Worm (Caenorhabditis elegans) whole organism, late embryonic: ENCODE results near the gene phat-3.

Experiments used
- C38D4.7 ChIP-seq: fragments of 200-800 bp; sonication (Bioruptor generic); optimal IDR thresholded peaks from 2 replicates; lab custom pipeline; 2018; ENCODE audit warnings: mild to moderate bottlenecking, missing genetic modification characterization, moderate library complexity, missing compliant biosample characterization
- F13H6.1 ChIP-seq: sonication (generic microtip); optimal IDR thresholded peaks from 2 replicates; lab custom pipeline; 2016; ENCODE audit warnings: missing genetic modification characterization, missing compliant biosample characterization
- K02D7.2 ChIP-seq: sonication (generic microtip); optimal IDR thresholded peaks from 2 replicates; lab custom pipeline; 2017; ENCODE audit warnings: mild to moderate bottlenecking, missing genetic modification characterization, missing compliant biosample characterization
- T23F11.4 ChIP-seq: fragments of 200-800 bp; sonication (Bioruptor generic); optimal IDR thresholded peaks from 2 replicates; lab custom pipeline; 2018; ENCODE audit warnings: mild to moderate bottlenecking, missing genetic modification characterization, missing compliant biosample characterization
- Y22D7AL.16 ChIP-seq: sonication (generic microtip); optimal IDR thresholded peaks from 2 replicates; lab custom pipeline; 2016; ENCODE audit warnings: missing genetic modification characterization, missing compliant biosample characterization
- ahr-1 ChIP-seq: sonication (generic microtip); optimal IDR thresholded peaks from 2 replicates; lab custom pipeline; 2016; ENCODE audit warnings: missing genetic modification characterization, missing compliant biosample characterization
- ama-1 ChIP-seq: fragments of 150-350 bp; optimal IDR thresholded peaks from 2 replicates; lab custom pipeline; 2014
- ceh-19 ChIP-seq: fragments of 200-800 bp; sonication (Bioruptor generic); optimal IDR thresholded peaks from 2 replicates; lab custom pipeline; 2018; ENCODE audit warnings: mild to moderate bottlenecking, missing genetic modification characterization, missing compliant biosample characterization
- ceh-22 ChIP-seq: sonication (generic microtip); optimal IDR thresholded peaks from 2 replicates; lab custom pipeline; 2017; ENCODE audit warnings: missing biosample characterization, missing genetic modification characterization
- ceh-24 ChIP-seq: sonication (generic microtip); optimal IDR thresholded peaks from 2 replicates; lab custom pipeline; 2016; ENCODE audit warnings: mild to moderate bottlenecking, missing genetic modification characterization, missing compliant biosample characterization
- ceh-45 ChIP-seq: fragments of 200-800 bp; sonication (Bioruptor generic); IDR thresholded peaks from 2 replicates; pipeline ENCODE4 v1.3.6; 2022; ENCODE audit warnings: missing genetic modification reagents, missing genetic modification characterization, missing compliant biosample characterization
- ceh-6 ChIP-seq: fragments of 200-800 bp; sonication (Bioruptor generic); optimal IDR thresholded peaks from 2 replicates; lab custom pipeline; 2018; ENCODE audit warnings: mild to moderate bottlenecking, missing genetic modification characterization, missing compliant biosample characterization
- ceh-9 ChIP-seq: sonication (generic microtip); optimal IDR thresholded peaks from 2 replicates; lab custom pipeline; 2016; ENCODE audit warnings: mild to moderate bottlenecking, missing genetic modification characterization, inconsistent platforms, missing compliant biosample characterization
- dve-1 ChIP-seq: sonication (generic microtip); optimal IDR thresholded peaks from 2 replicates; lab custom pipeline; 2017; ENCODE audit warnings: antibody characterized with exemption, mild to moderate bottlenecking, missing genetic modification characterization, missing compliant biosample characterization
- elt-2 ChIP-seq: sonication (generic microtip); optimal IDR thresholded peaks from 2 replicates; lab custom pipeline; 2016; ENCODE audit warnings: missing genetic modification reagents, missing genetic modification characterization, missing compliant biosample characterization
- fkh-10 ChIP-seq: fragments of 150-350 bp; optimal IDR thresholded peaks from 2 replicates; lab custom pipeline; 2014; ENCODE audit warnings: missing biosample characterization, missing genetic modification reagents, missing genetic modification characterization
- fkh-6 ChIP-seq: sonication (generic microtip); optimal IDR thresholded peaks from 2 replicates; lab custom pipeline; 2016; ENCODE audit warnings: missing genetic modification characterization, missing compliant biosample characterization
- hlh-30 ChIP-seq: sonication (generic microtip); optimal IDR thresholded peaks from 2 replicates; lab custom pipeline; 2017; ENCODE audit warnings: antibody characterized with exemption, missing genetic modification characterization, missing compliant biosample characterization; ENCODE audit not compliant: insufficient read depth
- hlh-6 ChIP-seq: sonication (generic microtip); optimal IDR thresholded peaks from 2 replicates; lab custom pipeline; 2016; ENCODE audit warnings: missing genotype, missing genetic modification characterization, missing compliant biosample characterization
- hlh-8 ChIP-seq: sonication (generic microtip); optimal IDR thresholded peaks from 2 replicates; lab custom pipeline; 2016; ENCODE audit warnings: missing genotype, missing genetic modification characterization, missing compliant biosample characterization
- madf-2 ChIP-seq: sonication (generic microtip); optimal IDR thresholded peaks from 2 replicates; lab custom pipeline; 2017; ENCODE audit warnings: missing genetic modification characterization, missing compliant biosample characterization
- nfya-1 ChIP-seq: sonication (generic microtip); optimal IDR thresholded peaks from 2 replicates; lab custom pipeline; 2017; ENCODE audit warnings: missing genetic modification characterization, mild to moderate bottlenecking, missing compliant biosample characterization, antibody characterized with exemption, moderate library complexity
- nhr-11 ChIP-seq: fragments of 150-350 bp; optimal IDR thresholded peaks from 2 replicates; lab custom pipeline; 2014; ENCODE audit warnings: missing biosample characterization, missing genetic modification characterization
- pag-3 ChIP-seq: sonication (generic microtip); optimal IDR thresholded peaks from 2 replicates; lab custom pipeline; 2016; ENCODE audit warnings: missing compliant biosample characterization, missing genetic modification characterization, borderline replicate concordance
- pat-9 ChIP-seq: fragments of 200-800 bp; sonication (Bioruptor generic); optimal IDR thresholded peaks from 2 replicates; lab custom pipeline; 2018; ENCODE audit warnings: mild to moderate bottlenecking, missing genetic modification characterization, moderate library complexity, missing compliant biosample characterization
- pax-1 ChIP-seq: fragments of 150-350 bp; optimal IDR thresholded peaks from 2 replicates; lab custom pipeline; 2014; ENCODE audit warnings: missing biosample characterization, missing genetic modification characterization
- pha-2 ChIP-seq: sonication (generic microtip); optimal IDR thresholded peaks from 2 replicates; lab custom pipeline; 2017; ENCODE audit warnings: mild to moderate bottlenecking, missing genetic modification characterization, missing compliant biosample characterization
- pqm-1 ChIP-seq: sonication (generic microtip); optimal IDR thresholded peaks from 2 replicates; lab custom pipeline; 2016; ENCODE audit warnings: missing genetic modification characterization, missing compliant biosample characterization
- ref-2 ChIP-seq: sonication (generic microtip); optimal IDR thresholded peaks from 2 replicates; lab custom pipeline; 2016; ENCODE audit warnings: missing genetic modification characterization, missing compliant biosample characterization
- sdc-2 ChIP-seq: sonication (generic microtip); optimal IDR thresholded peaks from 2 replicates; lab custom pipeline; 2016; ENCODE audit warnings: missing genotype, missing genetic modification characterization, missing compliant biosample characterization
- syd-9 ChIP-seq: sonication (generic microtip); optimal IDR thresholded peaks from 2 replicates; lab custom pipeline; 2016; ENCODE audit warnings: mild to moderate bottlenecking, missing genetic modification characterization, moderate library complexity, missing compliant biosample characterization
- tbx-2 ChIP-seq: sonication (generic microtip); optimal IDR thresholded peaks from 2 replicates; lab custom pipeline; 2016; ENCODE audit warnings: missing genetic modification characterization, missing compliant biosample characterization
- ttx-3 ChIP-seq: sonication (generic microtip); optimal IDR thresholded peaks from 2 replicates; lab custom pipeline; 2016; ENCODE audit warnings: missing genetic modification reagents, missing genetic modification characterization, missing compliant biosample characterization
- unc-86 ChIP-seq: sonication (generic microtip); optimal IDR thresholded peaks from 2 replicates; lab custom pipeline; 2016; ENCODE audit warnings: missing genetic modification characterization, missing compliant biosample characterization
- ztf-16 ChIP-seq: sonication (generic microtip); optimal IDR thresholded peaks from 2 replicates; lab custom pipeline; 2017; ENCODE audit warnings: missing genetic modification characterization, missing compliant biosample characterization

Gene phat-3

DNA sequence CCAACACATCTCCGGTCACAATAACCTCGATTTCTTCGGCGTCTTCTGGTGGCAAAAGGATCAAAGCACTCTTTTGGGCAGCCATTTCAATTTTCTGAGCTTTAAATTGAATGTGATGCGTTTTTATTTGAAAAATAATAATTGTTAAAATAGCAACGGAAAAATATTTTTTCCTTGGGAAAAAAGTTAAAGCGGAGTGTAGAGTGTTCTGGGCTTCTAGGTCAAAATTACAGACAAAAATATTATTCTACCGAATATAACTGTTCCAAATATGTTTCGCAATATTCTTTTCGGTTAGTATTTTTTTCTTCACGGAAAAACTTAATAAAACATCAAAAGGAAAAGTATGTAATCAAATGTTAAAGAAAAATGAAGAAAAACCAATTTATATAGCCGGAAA, 11.3 kb downstream of the phat-3 start, which contains the start of gene djr-1.2:
Gene djr-1.2 (minus strand): TSS at position 101 of the 400 bp plus-strand sequence.
- TF ChIP-seq ceh-19 (no peak), C38D4.7 (GFP tag; lab: Kevin White, UChicago) (no peak), madf-2 (tag; lab: Kevin White, UChicago) (no peak)

DNA sequence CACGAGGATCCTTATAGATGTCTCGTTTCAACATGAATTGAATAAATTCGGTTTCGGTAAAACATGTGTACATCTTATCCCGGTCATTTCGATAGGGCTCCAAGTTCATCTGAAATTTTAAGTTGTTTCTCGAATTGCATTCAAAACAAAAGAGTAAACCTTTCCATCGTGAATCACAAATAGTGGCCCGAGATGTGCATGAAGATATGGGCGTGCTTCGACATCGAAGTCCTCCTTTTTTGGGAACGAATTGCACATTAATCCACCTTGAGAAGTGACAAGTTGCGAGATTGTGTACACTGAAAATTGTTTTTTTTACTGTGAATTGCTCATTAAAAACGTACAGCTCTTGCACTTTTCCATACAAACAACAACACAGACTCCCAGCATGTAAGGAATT, 12.5 kb downstream of the phat-3 start:
- no peak for TF ChIP-seq pag-3 (tag; lab: Kevin White, UChicago)
- no peak for TF ChIP-seq ceh-24
- no peak for TF ChIP-seq hlh-8 (tag; lab: Kevin White, UChicago)
- TF ChIP-seq ceh-9 = no peak
- no peak for TF ChIP-seq ceh-22 (tag; lab: Kevin White, UChicago)
- no peak for TF ChIP-seq hlh-30 (tag; lab: Kevin White, UChicago)
- TF ChIP-seq pqm-1 (tag; lab: Kevin White, UChicago) = no peak

DNA sequence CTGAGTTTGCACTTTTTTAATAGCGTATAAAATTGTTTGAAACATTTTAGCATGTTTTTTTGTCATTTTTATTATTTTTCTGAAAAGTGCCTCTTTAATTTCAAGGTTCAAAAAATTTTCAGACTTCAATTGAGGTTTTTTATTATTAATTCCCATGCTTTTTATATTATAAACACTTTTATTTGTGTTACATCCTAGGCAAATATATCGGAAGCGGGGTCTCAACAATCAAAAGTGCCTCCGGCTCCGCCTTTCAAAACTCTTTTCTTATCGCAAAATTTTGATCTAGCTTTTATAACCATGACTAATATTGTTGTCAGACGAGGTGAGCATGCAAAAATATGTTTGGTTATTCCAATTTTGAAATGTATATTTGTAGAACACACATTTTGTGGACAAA, 29.7 kb downstream of the phat-3 start, which contains the start of gene otpl-2:
Gene otpl-2 (plus strand): TSS at position 301 of the 400 bp plus-strand sequence.
- TF ChIP-seq ref-2 (tag; lab: Kevin White, UChicago) = no peak
- no peak for TF ChIP-seq nfya-1
- no peak for TF ChIP-seq hlh-6 (tag; lab: Kevin White, UChicago)
- TF ChIP-seq ceh-6 (GFP tag; lab: Kevin White, UChicago) = no peak
- TF ChIP-seq Y22D7AL.16 (tag; lab: Kevin White, UChicago) = no peak
- TF ChIP-seq ahr-1 = no peak
- TF ChIP-seq pax-1 (tag; lab: Kevin White, UChicago) = no peak
- TF ChIP-seq tbx-2 (tag; lab: Kevin White, UChicago) = no peak
- no peak for TF ChIP-seq elt-2
- TF ChIP-seq F13H6.1 (tag; lab: Kevin White, UChicago) = no peak
- TF ChIP-seq ceh-19 = no peak
- TF ChIP-seq K02D7.2 (tag; lab: Kevin White, UChicago) = no peak
- no peak for TF ChIP-seq hlh-8 (tag; lab: Kevin White, UChicago)
- TF ChIP-seq dve-1 (tag; lab: Kevin White, UChicago) = no peak

DNA sequence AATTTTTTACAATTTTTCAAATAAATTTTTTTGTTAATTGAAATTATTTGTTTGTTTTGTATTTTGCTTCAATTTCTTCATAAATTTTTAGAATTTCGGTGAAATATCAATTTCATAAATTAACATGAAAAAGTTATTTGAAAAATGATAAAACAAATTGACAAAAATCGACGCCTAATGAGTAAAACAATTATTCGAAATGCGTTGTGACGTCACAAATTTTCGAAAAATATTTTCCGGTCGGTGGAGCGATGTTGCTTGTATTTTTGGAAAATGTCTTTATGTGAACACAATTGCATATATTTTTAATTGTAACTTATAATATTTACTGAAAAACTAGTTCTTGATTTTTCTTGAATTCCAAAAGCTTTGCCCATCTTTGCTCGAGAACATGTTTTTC, 36.8 kb downstream of the phat-3 start:
- TF ChIP-seq ztf-16 (tag; lab: Kevin White, UChicago) = no peak
- TF ChIP-seq ceh-6 (GFP tag; lab: Kevin White, UChicago) = no peak
- TF ChIP-seq pag-3 (tag; lab: Kevin White, UChicago) = no peak
- no peak for TF ChIP-seq fkh-6 (tag; lab: Kevin White, UChicago)
- no peak for TF ChIP-seq T23F11.4 (GFP tag; lab: Kevin White, UChicago)
- TF ChIP-seq unc-86 (tag; lab: Kevin White, UChicago) = no peak
- no peak for TF ChIP-seq ref-2 (tag; lab: Kevin White, UChicago)
- no peak for TF ChIP-seq ama-1 (lab: Kevin White, UChicago)
- no peak for TF ChIP-seq pha-2 (tag; lab: Kevin White, UChicago)
- no peak for TF ChIP-seq hlh-6 (tag; lab: Kevin White, UChicago)
- TF ChIP-seq ceh-22 (tag; lab: Kevin White, UChicago) = no peak
- TF ChIP-seq K02D7.2 (tag; lab: Kevin White, UChicago) = no peak
- no peak for TF ChIP-seq fkh-10
- TF ChIP-seq pat-9 (tag; lab: Kevin White, UChicago) = no peak
- no peak for TF ChIP-seq ceh-45 (GFP tag; lab: Robert Waterston, UW)
- no peak for TF ChIP-seq sdc-2 (tag; lab: Kevin White, UChicago)
- TF ChIP-seq ttx-3 = no peak
- TF ChIP-seq syd-9 (tag; lab: Kevin White, UChicago) = no peak
- no peak for TF ChIP-seq nhr-11 (tag; lab: Kevin White, UChicago)
- TF ChIP-seq Y22D7AL.16 (tag; lab: Kevin White, UChicago) = no peak
- TF ChIP-seq, all 69 proteins: peak for 0
